Fruit fly (Drosophila melanogaster) whole organism, adult: Measurements from ENCODE around the gene CG31224.

Source experiments
- CG33017 ChIP-seq: fragments of 200-800 bp; sonication (Bioruptor generic); optimal IDR thresholded peaks from 2 replicates; lab custom pipeline; 2018; ENCODE audit warnings: missing biosample characterization, mild to moderate bottlenecking, missing genetic modification characterization, moderate library complexity
- CG5204 ChIP-seq: fragments of 200-800 bp; sonication (Bioruptor generic); optimal IDR thresholded peaks from 2 replicates; lab custom pipeline; 2016; ENCODE audit warnings: missing biosample characterization, missing genetic modification characterization
- CG7101 ChIP-seq: fragments of 200-800 bp; sonication (Bioruptor generic); optimal IDR thresholded peaks from 2 replicates; lab custom pipeline; 2018; ENCODE audit warnings: missing biosample characterization, mild to moderate bottlenecking, missing genetic modification characterization, moderate library complexity
- Clk ChIP-seq: fragments of 200-800 bp; sonication (Bioruptor generic); optimal IDR thresholded peaks from 2 replicates; lab custom pipeline; 2017; ENCODE audit warnings: missing biosample characterization, missing genetic modification characterization
- Hr96 ChIP-seq: fragments of 200-800 bp; sonication (Bioruptor generic); optimal IDR thresholded peaks from 2 replicates; lab custom pipeline; 2016; ENCODE audit warnings: missing biosample characterization, missing genetic modification characterization
- Mnt ChIP-seq: fragments of 200-800 bp; sonication (Bioruptor generic); optimal IDR thresholded peaks from 2 replicates; lab custom pipeline; 2016; ENCODE audit warnings: missing biosample characterization, mild to moderate bottlenecking, missing genetic modification characterization
- cic ChIP-seq: fragments of 200-800 bp; sonication (Bioruptor generic); optimal IDR thresholded peaks from 2 replicates; lab custom pipeline; 2017; ENCODE audit warnings: missing biosample characterization, mild to moderate bottlenecking, missing genetic modification characterization, moderate library complexity
- cnc ChIP-seq, 2 experiments: fragments of >200 bp; optimal IDR thresholded peaks; 2 replicates each; lab custom pipeline; 2017
- kay ChIP-seq: fragments of 200-800 bp; sonication (Bioruptor generic); peaks from one replicate; lab custom pipeline; 2016; ENCODE audit warnings: missing biosample characterization, missing genetic modification characterization, borderline replicate concordance
- ovo ChIP-seq: fragments of 200-800 bp; sonication (Bioruptor generic); optimal IDR thresholded peaks from 2 replicates; lab custom pipeline; 2016; ENCODE audit warnings: missing biosample characterization, missing genetic modification characterization
- pad ChIP-seq: fragments of 200-800 bp; sonication (Bioruptor generic); optimal IDR thresholded peaks from 3 replicates; lab custom pipeline; 2017; ENCODE audit warnings: missing biosample characterization, missing genetic modification characterization, mild to moderate bottlenecking, moderate library complexity, missing genetic modification reagents
- toe ChIP-seq: fragments of 200-800 bp; sonication (Bioruptor generic); optimal IDR thresholded peaks from 2 replicates; lab custom pipeline; 2016; ENCODE audit warnings: missing biosample characterization, missing genetic modification characterization

DNA sequence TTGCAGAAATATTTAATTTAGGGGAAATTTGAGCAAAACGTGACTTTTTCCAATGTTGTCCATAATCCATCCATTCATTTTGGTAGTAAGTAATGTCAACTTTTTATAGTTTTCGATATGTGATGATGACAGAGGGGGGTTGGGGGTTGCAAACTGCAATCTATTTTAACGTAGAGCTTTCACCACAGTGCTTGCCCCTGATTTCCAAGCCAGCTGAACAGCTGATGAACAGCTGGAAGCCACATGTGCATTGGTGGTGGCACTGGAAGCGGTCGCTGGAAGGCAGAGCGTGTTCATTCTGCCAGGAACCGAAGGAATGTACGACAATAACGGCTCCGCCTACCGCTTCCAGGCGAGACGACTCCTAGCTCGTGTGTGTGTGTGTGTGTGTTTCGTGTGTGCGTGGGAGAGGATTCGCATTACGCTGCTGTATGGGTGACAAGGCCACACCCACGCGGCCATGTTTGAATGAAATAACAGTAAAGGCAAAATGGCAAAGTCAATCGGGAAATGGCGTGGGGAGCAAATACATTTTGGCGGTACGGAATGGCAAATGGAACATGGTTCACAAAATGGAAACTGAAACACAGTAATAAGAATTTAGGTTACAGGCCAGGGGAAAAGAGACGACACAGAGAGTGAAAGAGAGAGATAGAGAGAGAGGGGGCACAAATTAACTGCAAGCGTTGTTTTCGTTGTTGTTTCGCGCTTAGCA, 39.9 kb upstream of the CG31224 start:
- no peak for TF ChIP-seq Hr96 (GFP tag; lab: Kevin White, UChicago)
- TF ChIP-seq CG5204 (GFP tag; lab: Kevin White, UChicago): no peak
- TF ChIP-seq kay (GFP tag; lab: Kevin White, UChicago): no peak
- TF ChIP-seq ovo (GFP tag; lab: Kevin White, UChicago): no peak
- no peak for TF ChIP-seq cnc (optimal IDR thresholded peaks at IDR 0.05; lab: Kevin White, UChicago)
- TF ChIP-seq Mnt (GFP tag; lab: Kevin White, UChicago): no peak
- TF ChIP-seq CG7101 (tag; lab: Kevin White, UChicago): no peak
- TF ChIP-seq Clk (GFP tag; lab: Kevin White, UChicago): no peak
- no peak for TF ChIP-seq toe (GFP tag; lab: Kevin White, UChicago)
- no peak for TF ChIP-seq CG33017
- TF ChIP-seq pad (GFP tag; lab: Kevin White, UChicago): peak; percentile 93
- no peak for TF ChIP-seq cic
